Fruit fly (Drosophila melanogaster) whole organism, wandering third instar larva: Measurements from ENCODE around the gene CG2955.

ENCODE experiments used
- Abd-B ChIP-seq: fragments of >200 bp; optimal IDR thresholded peaks from 2 replicates; lab custom pipeline; 2017; ENCODE audit warnings: missing biosample characterization, missing genetic modification characterization
- CrebA ChIP-seq: fragments of 200-800 bp; sonication (Bioruptor generic); optimal IDR thresholded peaks from 2 replicates; lab custom pipeline; 2016; ENCODE audit warnings: missing biosample characterization, mild to moderate bottlenecking, missing genetic modification characterization, borderline replicate concordance
- Dfd ChIP-seq: fragments of >200 bp; optimal IDR thresholded peaks from 2 replicates; lab custom pipeline; 2017; ENCODE audit warnings: missing biosample characterization, missing genetic modification characterization
- Dif ChIP-seq: fragments of 200-275, 200-300 bp; sonication (Bioruptor generic); optimal IDR thresholded peaks from 2 replicates; lab custom pipeline; 2018; ENCODE audit warnings: missing biosample characterization, missing genetic modification characterization; ENCODE audit not compliant: partially characterized antibody
- GATAd ChIP-seq: sonication (Bioruptor generic); optimal IDR thresholded peaks from 2 replicates; lab custom pipeline; 2016; ENCODE audit warnings: missing biosample characterization, missing genetic modification characterization
- HLH106 ChIP-seq: fragments of 200-800 bp; optimal IDR thresholded peaks from 3 replicates; lab custom pipeline; 2019; ENCODE audit warnings: missing biosample characterization, mild to moderate bottlenecking, missing genetic modification characterization, moderate library complexity
- Jra ChIP-seq: sonication (Bioruptor generic); optimal IDR thresholded peaks from 2 replicates; lab custom pipeline; 2016; ENCODE audit warnings: missing biosample characterization, missing genetic modification characterization
- Mio ChIP-seq: sonication (Bioruptor generic); optimal IDR thresholded peaks from 2 replicates; lab custom pipeline; 2016; ENCODE audit warnings: missing biosample characterization, missing genetic modification characterization
- Myc ChIP-seq: fragments of >200 bp; optimal IDR thresholded peaks from 2 replicates; lab custom pipeline; 2017
- OdsH ChIP-seq: fragments of 200-800 bp; sonication (Bioruptor generic); optimal IDR thresholded peaks from 2 replicates; lab custom pipeline; 2016; ENCODE audit warnings: missing biosample characterization, mild to moderate bottlenecking, missing genetic modification characterization
- Rel ChIP-seq, 2 experiments: fragments of 200-800 bp; sonication (Bioruptor generic) in 1 of 2; optimal IDR thresholded peaks; 2 replicates in 1 of 2; 3 replicates in 1 of 2; lab custom pipeline; 2016 to 2019; ENCODE audit warnings: mild to moderate bottlenecking in 2 of 2, missing biosample characterization in 2 of 2, missing genetic modification characterization in 2 of 2, moderate library complexity in 1 of 2
- Vsx2 ChIP-seq: fragments of 200-300, 225-300 bp; sonication (Bioruptor generic); optimal IDR thresholded peaks from 2 replicates; lab custom pipeline; 2018; ENCODE audit warnings: missing biosample characterization, missing genetic modification characterization; ENCODE audit not compliant: partially characterized antibody
- br ChIP-seq: fragments of 200-800 bp; sonication (Bioruptor generic); optimal IDR thresholded peaks from 2 replicates; lab custom pipeline; 2016; ENCODE audit warnings: missing biosample characterization, missing genetic modification characterization
- brk ChIP-seq: fragments of 200-800 bp; sonication (Bioruptor generic); optimal IDR thresholded peaks from 2 replicates; lab custom pipeline; 2016; ENCODE audit warnings: missing biosample characterization, mild to moderate bottlenecking, missing genetic modification characterization
- dl ChIP-seq, 2 experiments: fragments of 175-275, 200-275 bp in 1 of 2; fragments of 200-275 bp in 1 of 2; sonication (Bioruptor generic); optimal IDR thresholded peaks; lab custom pipeline; 2018; ENCODE audit warnings: mild to moderate bottlenecking in 2 of 2, missing biosample characterization in 2 of 2, missing genetic modification characterization in 2 of 2, moderate library complexity in 2 of 2; ENCODE audit not compliant: partially characterized antibody in 2 of 2, insufficient read depth in 1 of 2
- dsf ChIP-seq: sonication (Bioruptor generic); optimal IDR thresholded peaks from 2 replicates; lab custom pipeline; 2016; ENCODE audit warnings: missing biosample characterization, missing genetic modification characterization, borderline replicate concordance
- ey ChIP-seq: fragments of 200-800 bp; sonication (Bioruptor generic); optimal IDR thresholded peaks from 2 replicates; lab custom pipeline; 2016; ENCODE audit warnings: missing biosample characterization, missing genetic modification characterization
- foxo ChIP-seq, 2 experiments: fragments of 200-800 bp; sonication (Bioruptor generic); optimal IDR thresholded peaks; 2 replicates in 1 of 2; 3 replicates in 1 of 2; lab custom pipeline; 2016 to 2017; ENCODE audit warnings: missing biosample characterization in 2 of 2, missing genetic modification characterization in 2 of 2
- h ChIP-seq: fragments of 200-800 bp; sonication (Bioruptor generic); optimal IDR thresholded peaks from 3 replicates; lab custom pipeline; 2016; ENCODE audit warnings: missing biosample characterization, mild to moderate bottlenecking, missing genetic modification characterization
- jim ChIP-seq: fragments of 175-275, 200-325 bp; sonication (Bioruptor generic); optimal IDR thresholded peaks from 2 replicates; lab custom pipeline; 2016; ENCODE audit warnings: missing biosample characterization, mild to moderate bottlenecking, missing genetic modification characterization
- lola ChIP-seq: fragments of >200 bp; optimal IDR thresholded peaks from 2 replicates; lab custom pipeline; 2017; ENCODE audit warnings: missing biosample characterization, missing genetic modification characterization
- psq ChIP-seq: fragments of 200-800 bp; sonication (Bioruptor generic); optimal IDR thresholded peaks from 3 replicates; lab custom pipeline; 2017; ENCODE audit warnings: missing biosample characterization, mild to moderate bottlenecking, missing genetic modification characterization, moderate library complexity
- rgr ChIP-seq: fragments of 200-800 bp; sonication (Bioruptor generic); optimal IDR thresholded peaks from 3 replicates; lab custom pipeline; 2016; ENCODE audit warnings: missing biosample characterization, mild to moderate bottlenecking, missing genetic modification characterization
- sage ChIP-seq: fragments of 200-800 bp; sonication (Bioruptor generic); optimal IDR thresholded peaks from 2 replicates; lab custom pipeline; 2016; ENCODE audit warnings: missing biosample characterization, mild to moderate bottlenecking, missing genetic modification characterization
- tai ChIP-seq: sonication (Bioruptor generic); optimal IDR thresholded peaks from 2 replicates; lab custom pipeline; 2016; ENCODE audit warnings: missing biosample characterization, missing genetic modification characterization
- woc ChIP-seq: sonication (Bioruptor generic); optimal IDR thresholded peaks from 2 replicates; lab custom pipeline; 2016; ENCODE audit warnings: missing biosample characterization, mild to moderate bottlenecking, missing genetic modification characterization

CG2955 gene

DNA sequence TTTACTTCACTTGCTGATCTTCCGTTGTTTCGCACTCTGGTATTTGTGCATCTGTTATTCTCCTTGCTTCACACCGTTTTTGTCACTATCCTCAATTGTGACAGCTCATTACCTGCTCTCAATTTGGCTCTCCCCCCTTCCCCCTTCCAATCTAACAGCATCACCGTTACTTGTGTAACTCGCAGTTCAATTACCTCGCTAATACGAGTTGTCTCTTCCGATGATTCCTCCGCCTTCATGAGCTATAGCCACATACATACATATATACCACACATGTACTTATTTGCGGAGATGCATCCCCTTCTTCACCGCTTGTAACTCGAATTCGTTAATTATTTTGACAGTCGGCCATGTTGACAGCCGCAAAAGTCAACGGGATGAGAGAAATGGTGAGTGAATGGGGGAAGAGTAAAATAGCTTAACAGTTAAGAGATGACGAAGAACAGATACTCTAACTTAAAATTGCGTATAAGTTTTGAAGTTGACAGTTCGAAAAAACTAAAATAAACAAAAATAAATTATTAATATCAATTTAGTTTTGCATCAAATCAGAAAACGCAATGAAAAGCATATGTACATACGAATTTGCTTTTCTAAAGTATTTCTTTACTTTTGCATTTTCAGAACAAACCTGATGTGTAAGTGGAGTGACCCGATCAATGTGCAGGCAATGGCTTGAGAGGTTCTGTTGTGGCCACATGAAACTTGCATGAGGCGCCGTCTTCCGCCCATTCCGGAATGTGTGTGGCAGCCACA lies 36.4 kb downstream of the CG2955 start:
- no peak for TF ChIP-seq Myc (lab: Kevin White, UChicago)
- TF ChIP-seq HLH106, result peak; percentile 27
- peak; percentile 20 for TF ChIP-seq h
- no peak for TF ChIP-seq brk (GFP tag; lab: Kevin White, UChicago)
- TF ChIP-seq woc (GFP tag; lab: Kevin White, UChicago), result peak; percentile 51
- peak; percentile 3 for TF ChIP-seq OdsH (GFP tag; lab: Kevin White, UChicago)
- TF ChIP-seq foxo (GFP tag; optimal IDR thresholded peaks at IDR 0.05; lab: Kevin White, UChicago), result peak in 1 of 2 experiments; percentile 30

DNA sequence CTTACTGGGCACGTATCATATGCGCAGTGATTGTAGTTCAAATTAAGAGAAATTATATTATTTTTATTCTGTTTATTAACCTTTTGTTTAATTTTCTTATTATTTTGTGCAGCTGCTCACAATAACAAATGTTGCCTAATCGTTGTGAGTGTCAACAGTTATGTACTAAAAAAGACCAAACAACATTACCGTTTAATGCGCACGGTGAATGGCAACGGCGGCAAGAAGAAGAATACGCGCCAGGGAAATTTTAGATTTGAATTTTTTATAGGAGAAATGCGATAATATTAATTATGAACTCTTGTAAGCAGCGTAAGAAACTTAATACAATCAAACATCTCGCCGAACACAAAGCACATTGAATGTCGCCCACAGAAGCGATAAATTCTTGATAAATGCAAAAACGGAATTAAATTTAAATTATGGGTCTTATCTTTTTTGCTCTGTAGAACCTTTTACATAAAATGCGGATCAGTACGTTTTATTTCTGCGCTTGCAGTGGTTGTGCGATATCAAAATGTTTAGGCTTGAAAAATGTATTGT lies 38.6 kb downstream of the CG2955 start, which contains the start of the genes Tbcc and lectin-24Db:
TSS of gene Tbcc (minus strand) at position 163 of the 543 bp plus-strand sequence.
TSS of gene lectin-24Db (plus strand) at position 493 of the 543 bp plus-strand sequence.
- TF ChIP-seq foxo (GFP tag; optimal IDR thresholded peaks at IDR 0.05; lab: Kevin White, UChicago), result no peak
- TF ChIP-seq Abd-B (GFP tag; lab: Kevin White, UChicago), result no peak
- TF ChIP-seq lola (GFP tag; lab: Kevin White, UChicago), result no peak
- no peak for TF ChIP-seq h
- no peak for TF ChIP-seq br
- no peak for TF ChIP-seq woc (GFP tag; lab: Kevin White, UChicago)
- TF ChIP-seq Vsx2 (GFP tag; lab: Kevin White, UChicago), result no peak
- TF ChIP-seq Myc (lab: Kevin White, UChicago), result peak; percentile 64
- peak; percentile 71 for TF ChIP-seq tai
- peak; percentile 5 for TF ChIP-seq dsf (GFP tag; lab: Kevin White, UChicago)
- no peak for TF ChIP-seq jim (GFP tag; lab: Kevin White, UChicago)
- no peak for TF ChIP-seq Dif (GFP tag; lab: Kevin White, UChicago)
- no peak for TF ChIP-seq Mio
- no peak for TF ChIP-seq HLH106

- TF ChIP-seq Myc (lab: Kevin White, UChicago) (no peak), psq (GFP tag; lab: Kevin White, UChicago) (peak; percentile 8), sage (GFP tag; lab: Kevin White, UChicago) (peak; percentile 23), CrebA (GFP tag; lab: Kevin White, UChicago) (no peak), tai (no peak), GATAd (no peak), br (peak; percentile 43), woc (GFP tag; lab: Kevin White, UChicago) (peak; percentile 22), Vsx2 (GFP tag; lab: Kevin White, UChicago) (no peak), jim (GFP tag; lab: Kevin White, UChicago) (no peak), dl (GFP tag; optimal IDR thresholded peaks at IDR 0.05; lab: Kevin White, UChicago; ENCODE audit: insufficient read depth in 1 of 2, partially characterized antibody in 2 of 2) (no peak), OdsH (GFP tag; lab: Kevin White, UChicago) (peak; percentile 25), Rel (GFP tag; optimal IDR thresholded peaks at IDR 0.05; lab: Kevin White, UChicago) (no peak), Rel (tag; optimal IDR thresholded peaks at IDR 0.05; lab: Kevin White, UChicago) (peak; percentile 70), h (peak; percentile 59), rgr (peak; percentile 52), ey (GFP tag; lab: Kevin White, UChicago) (peak; percentile 30), Jra (GFP tag; lab: Kevin White, UChicago) (no peak), foxo (GFP tag; optimal IDR thresholded peaks at IDR 0.05; lab: Kevin White, UChicago) (peak in 1 of 2 experiments; percentile 56), Mio (no peak), lola (GFP tag; lab: Kevin White, UChicago) (no peak)
- TF ChIP-seq, all 38 proteins: peak for 10
Observed at dm6 chr2L:4195672-4196281, 46.7 kb downstream of the CG2955 start.

dm6 chr2L:4196347-4197142 lies 47.5 kb downstream of the CG2955 start:
- TF ChIP-seq h (no peak), Dfd (GFP tag; lab: Kevin White, UChicago) (no peak)
